Worm (Caenorhabditis elegans): ENCODE measurements around the gene lgmn-1.

The lgmn-1 gene

DNA sequence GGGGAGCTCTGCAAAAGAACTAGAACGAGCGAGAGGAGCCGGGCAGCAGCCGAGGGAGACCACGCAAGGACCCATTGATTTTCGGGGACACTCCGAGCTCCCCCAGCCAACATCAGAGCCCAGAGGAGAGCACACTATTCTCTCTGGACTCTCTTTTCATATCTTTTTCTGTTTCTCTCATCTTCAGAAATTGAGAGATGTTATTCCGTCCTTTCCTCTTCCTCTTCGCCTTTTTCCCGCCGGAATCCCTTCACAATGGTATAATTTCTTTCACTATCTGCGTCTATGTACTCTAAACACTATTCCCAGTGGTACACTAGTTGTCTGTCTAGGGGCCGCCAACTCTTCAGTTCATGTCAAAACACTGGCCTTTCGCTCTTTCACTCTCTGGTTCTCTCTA lies 47.5 kb upstream of the lgmn-1 start (continued):
- no peak for TF ChIP-seq hlh-17 (GFP tag; optimal IDR thresholded peaks at IDR 0.05; ENCODE audit: borderline replicate concordance)
- TF ChIP-seq egl-13 (tag; optimal IDR thresholded peaks at IDR 0.05) = peak; percentile 91
- peak; percentile 85 for TF ChIP-seq nhr-85 (tag)
- no peak for TF ChIP-seq hpl-2 (GFP tag; optimal IDR thresholded peaks at IDR 0.05)
- TF ChIP-seq C34B4.2 (tag; optimal IDR thresholded peaks at IDR 0.05) = no peak
- TF ChIP-seq ama-1 (optimal IDR thresholded peaks at IDR 0.05) = no peak
- TF ChIP-seq ceh-88 (GFP tag; IDR thresholded peaks at IDR 0.05) = peak; percentile 53; the same call in 1 of the 2 replicates
- no peak for TF ChIP-seq elt-2 (tag; optimal IDR thresholded peaks at IDR 0.05)
- TF ChIP-seq unc-86 (tag; optimal IDR thresholded peaks at IDR 0.05) = peak; percentile 88
- TF ChIP-seq lsy-2 (tag; optimal IDR thresholded peaks at IDR 0.05) = peak; percentile 75 to 83
- no peak for TF ChIP-seq fkh-4 (tag; optimal IDR thresholded peaks at IDR 0.05; ENCODE audit: borderline replicate concordance)
- TF ChIP-seq nhr-28 (tag; optimal IDR thresholded peaks at IDR 0.05) = no peak
- peak; percentile 45 for TF ChIP-seq skn-1 (tag; optimal IDR thresholded peaks at IDR 0.05)
- TF ChIP-seq mep-1 (tag; optimal IDR thresholded peaks at IDR 0.05) = peak; percentile 77
- TF ChIP-seq ceh-8 (GFP tag; optimal IDR thresholded peaks at IDR 0.05) = peak; percentile 65
- TF ChIP-seq ztf-11 (tag; optimal IDR thresholded peaks at IDR 0.05) = no peak
- TF ChIP-seq swsn-7 (tag; optimal IDR thresholded peaks at IDR 0.05) = peak; percentile 92
- no peak for TF ChIP-seq C04F5.9 (tag; optimal IDR thresholded peaks at IDR 0.05)
- no peak for TF ChIP-seq hlh-4 (tag; optimal IDR thresholded peaks at IDR 0.05)
- peak; percentile 72 for TF ChIP-seq isw-1 (GFP tag; IDR thresholded peaks at IDR 0.05)
- TF ChIP-seq nhr-84 (tag; optimal IDR thresholded peaks at IDR 0.05) = no peak
- no peak for TF ChIP-seq vab-15 (tag; optimal IDR thresholded peaks at IDR 0.05)
- TF ChIP-seq unc-30 (tag; optimal IDR thresholded peaks at IDR 0.05) = no peak
- TF ChIP-seq nhr-237 (tag; optimal IDR thresholded peaks at IDR 0.05) = peak; percentile 35
- TF ChIP-seq egl-27 (tag; optimal IDR thresholded peaks at IDR 0.05) = peak; percentile 73 to 78
- peak; percentile 91 for TF ChIP-seq snu-23 (GFP tag; optimal IDR thresholded peaks at IDR 0.05)
- TF ChIP-seq ceh-90 (tag; optimal IDR thresholded peaks at IDR 0.05) = no peak
- peak; percentile 71 for TF ChIP-seq snpc-4 (tag; optimal IDR thresholded peaks at IDR 0.05)
- TF ChIP-seq aly-2 (tag; optimal IDR thresholded peaks at IDR 0.05) = peak; percentile 46
- no peak for TF ChIP-seq lin-15B (tag; optimal IDR thresholded peaks at IDR 0.05)
- peak; percentile 49 for TF ChIP-seq nhr-11 (tag; optimal IDR thresholded peaks at IDR 0.05)
- no peak for TF ChIP-seq lin-39 (tag; optimal IDR thresholded peaks at IDR 0.05)
- TF ChIP-seq mdl-1 (tag; optimal IDR thresholded peaks at IDR 0.05) = peak in 1 of 2 experiments; percentile 76
- peak; percentile 76 for TF ChIP-seq dsc-1 (tag; optimal IDR thresholded peaks at IDR 0.05)
- TF ChIP-seq fkh-8 (tag; optimal IDR thresholded peaks at IDR 0.05) = peak; percentile 95
- TF ChIP-seq nhr-19 (GFP tag; conservative IDR thresholded peaks at IDR 0.05) = peak; percentile 82
- TF ChIP-seq nhr-71 (tag; optimal IDR thresholded peaks at IDR 0.05) = peak; percentile 94
- peak; percentile 62 for TF ChIP-seq rnt-1 (tag; optimal IDR thresholded peaks at IDR 0.05)
- TF ChIP-seq lin-14 (GFP tag; optimal IDR thresholded peaks at IDR 0.05) = peak; percentile 99
- no peak for TF ChIP-seq pqm-1 (tag; optimal IDR thresholded peaks at IDR 0.05)
- TF ChIP-seq unc-62 (GFP tag; optimal IDR thresholded peaks at IDR 0.05) = no peak
- peak; percentile 65 for TF ChIP-seq lir-3 (tag; optimal IDR thresholded peaks at IDR 0.05; ENCODE audit: poor library complexity)

- TF ChIP-seq egl-13 (tag; optimal IDR thresholded peaks at IDR 0.05) (no peak), unc-98 (GFP tag; IDR thresholded peaks at IDR 0.05) (no peak), lin-14 (GFP tag; optimal IDR thresholded peaks at IDR 0.05) (peak; percentile 20)
Observed at ce11 chrV:12466653-12467052, 46.2 kb upstream of the lgmn-1 start.

All from whole organism, L1 larva.